Worm (Caenorhabditis elegans) whole organism, mixed stage, embryonic: Measurements from ENCODE around the gene tat-4.

Experiments used
- bed-3 ChIP-seq: fragments of 200-800 bp; sonication (Bioruptor generic); optimal IDR thresholded peaks from 3 replicates; lab custom pipeline; 2018; ENCODE audit warnings: mild to moderate bottlenecking, missing genetic modification characterization, moderate library complexity, missing compliant biosample characterization
- ceh-39 ChIP-seq: fragments of 150-350 bp; optimal IDR thresholded peaks from 2 replicates; lab custom pipeline; 2014; ENCODE audit warnings: missing biosample characterization, missing genetic modification characterization
- ceh-43 ChIP-seq: fragments of 200-800 bp; sonication (Bioruptor generic); optimal IDR thresholded peaks from 2 replicates; lab custom pipeline; 2018; ENCODE audit warnings: mild to moderate bottlenecking, missing genetic modification characterization, moderate library complexity, missing compliant biosample characterization
- ceh-83 ChIP-seq: fragments of 200-800 bp; sonication (Bioruptor generic); optimal IDR thresholded peaks from 2 replicates; lab custom pipeline; 2018; ENCODE audit warnings: mild to moderate bottlenecking, missing genetic modification characterization, missing compliant biosample characterization
- ces-1 ChIP-seq: fragments of 150-350 bp; optimal IDR thresholded peaks from 2 replicates; lab custom pipeline; 2014; ENCODE audit warnings: missing biosample characterization, missing genetic modification reagents, missing genetic modification characterization
- cnd-1 ChIP-seq: fragments of 200-800 bp; sonication (Bioruptor generic); optimal IDR thresholded peaks from 2 replicates; lab custom pipeline; 2018; ENCODE audit warnings: mild to moderate bottlenecking, missing genetic modification characterization, missing compliant biosample characterization
- drap-1 ChIP-seq: fragments of 200-800 bp; sonication (Bioruptor generic); optimal IDR thresholded peaks from 3 replicates; lab custom pipeline; 2018; ENCODE audit warnings: mild to moderate bottlenecking, missing genetic modification characterization, missing compliant biosample characterization
- elt-1 ChIP-seq: sonication (generic microtip); optimal IDR thresholded peaks from 2 replicates; lab custom pipeline; 2017; ENCODE audit warnings: missing genetic modification characterization, mild to moderate bottlenecking, missing compliant biosample characterization, antibody characterized with exemption, moderate library complexity, borderline replicate concordance; ENCODE audit not compliant: insufficient read depth
- flh-1 ChIP-seq: fragments of 200-800 bp; sonication (Bioruptor generic); optimal IDR thresholded peaks from 2 replicates; lab custom pipeline; 2018; ENCODE audit warnings: mild to moderate bottlenecking, missing genetic modification characterization, moderate library complexity, missing compliant biosample characterization
- ham-2 ChIP-seq: fragments of 200-800 bp; sonication (Bioruptor generic); optimal IDR thresholded peaks from 2 replicates; lab custom pipeline; 2018; ENCODE audit warnings: mild to moderate bottlenecking, missing genetic modification characterization, missing compliant biosample characterization
- hlh-1 ChIP-seq: fragments of 150-350 bp; optimal IDR thresholded peaks from 2 replicates; lab custom pipeline; 2014; ENCODE audit warnings: missing biosample characterization, missing genetic modification reagents, missing genetic modification characterization
- lin-13 ChIP-seq: fragments of 150-350 bp; optimal IDR thresholded peaks from 2 replicates; lab custom pipeline; 2014; ENCODE audit warnings: missing biosample characterization, missing genetic modification characterization
- lsy-2 ChIP-seq: fragments of 150-350 bp; optimal IDR thresholded peaks from 2 replicates; lab custom pipeline; 2014; ENCODE audit warnings: missing biosample characterization, missing genetic modification characterization
- mab-5 ChIP-seq: fragments of 150-350 bp; optimal IDR thresholded peaks from 2 replicates; lab custom pipeline; 2014; ENCODE audit warnings: missing biosample characterization, missing genetic modification characterization
- mep-1 ChIP-seq: fragments of 150-350 bp; optimal IDR thresholded peaks from 2 replicates; lab custom pipeline; 2017; ENCODE audit warnings: missing biosample characterization, missing genetic modification reagents, missing genetic modification characterization, inconsistent platforms
- mls-2 ChIP-seq: sonication (generic microtip); optimal IDR thresholded peaks from 2 replicates; lab custom pipeline; 2016; ENCODE audit warnings: mild to moderate bottlenecking, missing genetic modification characterization, moderate library complexity, missing compliant biosample characterization
- nhr-12 ChIP-seq: fragments of 150-350 bp; optimal IDR thresholded peaks from 2 replicates; lab custom pipeline; 2014; ENCODE audit warnings: missing biosample characterization, missing genetic modification characterization
- nhr-2 ChIP-seq: fragments of 150-350 bp; optimal IDR thresholded peaks from 2 replicates; lab custom pipeline; 2014; ENCODE audit warnings: missing biosample characterization, missing genetic modification characterization
- nhr-237 ChIP-seq: fragments of 150-350 bp; optimal IDR thresholded peaks from 2 replicates; lab custom pipeline; 2014; ENCODE audit warnings: missing biosample characterization, missing genetic modification characterization
- nhr-28 ChIP-seq: fragments of 150-350 bp; optimal IDR thresholded peaks from 2 replicates; lab custom pipeline; 2014; ENCODE audit warnings: missing biosample characterization, missing genetic modification characterization
- nhr-76 ChIP-seq: sonication (generic microtip); optimal IDR thresholded peaks from 2 replicates; lab custom pipeline; 2017; ENCODE audit warnings: missing biosample characterization, missing genetic modification characterization
- pha-4 ChIP-seq: fragments of 150-350 bp; optimal IDR thresholded peaks from 2 replicates; lab custom pipeline; 2018; ENCODE audit warnings: missing biosample characterization, missing genetic modification reagents, missing genetic modification characterization
- sem-2 ChIP-seq: fragments of 200-800 bp; sonication (Bioruptor generic); optimal IDR thresholded peaks from 2 replicates; lab custom pipeline; 2018; ENCODE audit warnings: mild to moderate bottlenecking, missing genetic modification characterization, missing compliant biosample characterization
- sptf-1 ChIP-seq: sonication (generic microtip); optimal IDR thresholded peaks from 2 replicates; lab custom pipeline; 2017; ENCODE audit warnings: mild to moderate bottlenecking, missing genetic modification characterization, moderate library complexity, missing compliant biosample characterization
- unc-120 ChIP-seq: sonication (generic microtip); optimal IDR thresholded peaks from 2 replicates; lab custom pipeline; 2017; ENCODE audit warnings: missing genetic modification characterization, missing compliant biosample characterization; ENCODE audit not compliant: poor library complexity, severe bottlenecking
- unc-39 ChIP-seq: fragments of 150-350 bp; optimal IDR thresholded peaks from 2 replicates; lab custom pipeline; 2014; ENCODE audit warnings: missing biosample characterization, missing genetic modification characterization
- unc-62 ChIP-seq: fragments of 150-350 bp; optimal IDR thresholded peaks from 2 replicates; lab custom pipeline; 2014; ENCODE audit warnings: missing biosample characterization, missing genetic modification reagents, missing genetic modification characterization

tat-4 gene

ce11 chrII:6198468-6198867, 45.6 kb downstream of the tat-4 start, which contains the start of gene szy-4:
Gene szy-4, plus strand, starts transcription at chrII:6198696.
- no peak for TF ChIP-seq hlh-1 (tag; lab: Kevin White, UChicago)
- TF ChIP-seq pha-4: no peak
- TF ChIP-seq flh-1 (GFP tag; lab: Kevin White, UChicago): no peak
- TF ChIP-seq nhr-12 (tag; lab: Kevin White, UChicago): no peak
- TF ChIP-seq nhr-76 (tag; lab: Kevin White, UChicago): no peak
- TF ChIP-seq ceh-43: no peak
- TF ChIP-seq nhr-28 (tag; lab: Kevin White, UChicago): no peak
- TF ChIP-seq unc-39: no peak

ce11 chrII:6196875-6197274, 47.2 kb downstream of the tat-4 start, which contains the start of the genes rbmx-2 and C30B5.2:
Gene rbmx-2, minus strand, starts transcription at chrII:6196948.
Gene C30B5.2, plus strand, starts transcription at chrII:6197180.
- TF ChIP-seq lsy-2 (tag; lab: Kevin White, UChicago) (peak; percentile 90), mep-1 (tag; lab: Kevin White, UChicago) (peak; percentile 53), flh-1 (GFP tag; lab: Kevin White, UChicago) (no peak), ham-2 (no peak), unc-120 (peak; percentile 73), ces-1 (peak; percentile 78), pha-4 (no peak), mls-2 (tag; lab: Kevin White, UChicago) (no peak), elt-1 (tag; lab: Kevin White, UChicago) (no peak), nhr-237 (tag; lab: Kevin White, UChicago) (no peak), mab-5 (tag; lab: Kevin White, UChicago) (no peak)

- TF ChIP-seq ceh-39 (tag; lab: Kevin White, UChicago) (no peak), lin-13 (no peak), bed-3 (GFP tag; lab: Kevin White, UChicago) (no peak), ces-1 (no peak), cnd-1 (tag; lab: Kevin White, UChicago) (no peak)
Observed at ce11 chrII:6192484-6192883, 51.6 kb downstream of the tat-4 start, which contains the start of gene cpb-2. Gene cpb-2, plus strand, starts transcription at chrII:6192784.

ce11 chrII:6191293-6191692, 52.8 kb downstream of the tat-4 start, which contains the start of gene fkh-8:
Gene fkh-8, minus strand, starts transcription at chrII:6191393.
- TF ChIP-seq nhr-28 (tag; lab: Kevin White, UChicago) (no peak), ceh-39 (tag; lab: Kevin White, UChicago) (no peak), unc-62 (GFP tag; lab: Kevin White, UChicago) (no peak), unc-39 (no peak), ceh-83 (GFP tag; lab: Kevin White, UChicago) (no peak), sptf-1 (tag; lab: Kevin White, UChicago) (no peak), drap-1 (GFP tag; lab: Kevin White, UChicago) (no peak), elt-1 (tag; lab: Kevin White, UChicago) (no peak), ceh-43 (no peak), nhr-2 (tag; lab: Kevin White, UChicago) (no peak), hlh-1 (tag; lab: Kevin White, UChicago) (no peak), sem-2 (GFP tag; lab: Kevin White, UChicago) (no peak), mab-5 (tag; lab: Kevin White, UChicago) (no peak), cnd-1 (tag; lab: Kevin White, UChicago) (no peak)
- TF ChIP-seq, all 35 proteins: peak for 0

ce11 chrII:6190770-6191169, 53.3 kb downstream of the tat-4 start:
- TF ChIP-seq ceh-43 (no peak), ces-1 (peak; percentile 95)
